Worm (Caenorhabditis elegans) whole organism, dauer: ENCODE results near the gene ptp-3.

Experiments used
- unc-62 ChIP-seq: sonication (generic microtip); optimal IDR thresholded peaks from 2 replicates; lab custom pipeline; 2017; ENCODE audit warnings: missing biosample characterization, missing genetic modification reagents, missing genetic modification characterization

The ptp-3 gene

DNA sequence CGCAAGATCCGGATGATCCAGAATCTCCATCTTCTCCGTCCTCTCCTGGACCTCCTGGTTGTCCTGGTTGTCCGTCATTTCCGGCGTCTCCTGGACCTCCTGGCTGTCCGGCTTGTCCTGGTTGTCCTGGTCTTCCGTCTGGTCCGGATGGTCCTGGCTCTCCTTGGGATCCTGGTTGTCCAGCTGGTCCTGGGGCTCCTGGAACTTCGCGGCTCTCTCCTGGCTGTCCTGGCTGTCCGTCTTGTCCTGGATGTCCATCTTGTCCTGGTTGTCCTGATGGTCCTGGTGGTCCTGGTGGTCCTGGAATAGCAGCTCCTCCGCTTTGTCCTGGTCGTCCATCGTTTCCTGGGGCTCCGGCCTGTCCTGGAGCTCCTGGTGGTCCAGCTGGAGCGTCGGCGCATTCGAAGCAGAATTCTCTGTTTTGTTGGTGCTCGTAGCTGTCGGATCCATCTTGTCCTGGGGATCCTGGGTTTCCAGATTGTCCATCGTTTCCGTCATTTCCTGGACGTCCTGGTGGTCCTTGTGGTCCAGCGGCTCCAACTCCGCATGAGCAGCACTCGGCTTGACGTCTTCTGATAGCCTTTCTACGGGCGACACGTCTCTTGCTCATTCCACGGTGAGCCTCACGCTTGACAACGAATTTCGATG lies 37.3 kb downstream of the ptp-3 start:
- no peak for TF ChIP-seq unc-62 (GFP tag; lab: Kevin White, UChicago)

DNA sequence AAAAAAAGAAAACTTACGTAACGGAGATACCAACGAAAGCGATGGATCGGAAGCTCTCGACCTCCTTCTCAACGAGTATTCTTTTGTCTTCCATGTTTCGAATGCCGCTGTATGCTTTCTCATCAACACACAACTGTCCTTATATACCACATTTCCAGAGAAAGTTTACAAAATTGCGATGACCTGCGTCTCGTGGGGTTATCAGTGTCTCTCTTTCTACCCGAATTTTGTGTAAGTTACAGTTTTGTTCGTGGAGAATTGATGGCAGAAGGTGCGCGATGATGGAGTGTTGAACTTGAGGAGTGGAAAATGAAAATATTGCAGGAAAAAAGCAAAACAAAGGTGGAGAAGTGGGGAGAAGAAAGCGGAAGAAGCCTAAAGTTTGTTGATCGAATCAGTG lies 38.3 kb downstream of the ptp-3 start, which contains the start of gene col-81:
Gene col-81, minus strand, starts transcription at position 101 of the 400 bp plus-strand sequence.
- TF ChIP-seq unc-62 (GFP tag; lab: Kevin White, UChicago): no peak

DNA sequence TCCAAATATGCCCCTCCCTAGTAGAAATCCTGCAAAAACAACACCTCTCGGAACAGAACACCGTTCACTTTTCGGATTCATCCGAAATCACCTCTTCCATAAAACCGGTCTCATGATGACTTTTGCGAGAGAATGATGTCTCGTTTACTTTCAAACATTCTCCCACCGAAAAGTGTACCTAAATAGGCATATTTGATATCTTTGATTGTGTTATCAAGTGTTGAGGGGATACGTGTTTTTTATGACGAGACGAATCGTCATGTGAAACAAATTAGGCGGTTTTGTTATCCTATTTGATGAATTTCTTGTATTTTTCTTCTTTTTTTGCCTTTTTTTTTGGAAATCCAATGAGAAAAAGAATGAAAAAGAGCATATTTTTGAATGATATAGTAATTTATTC lies 39.9 kb downstream of the ptp-3 start:
- no peak for TF ChIP-seq unc-62 (GFP tag; lab: Kevin White, UChicago)

DNA sequence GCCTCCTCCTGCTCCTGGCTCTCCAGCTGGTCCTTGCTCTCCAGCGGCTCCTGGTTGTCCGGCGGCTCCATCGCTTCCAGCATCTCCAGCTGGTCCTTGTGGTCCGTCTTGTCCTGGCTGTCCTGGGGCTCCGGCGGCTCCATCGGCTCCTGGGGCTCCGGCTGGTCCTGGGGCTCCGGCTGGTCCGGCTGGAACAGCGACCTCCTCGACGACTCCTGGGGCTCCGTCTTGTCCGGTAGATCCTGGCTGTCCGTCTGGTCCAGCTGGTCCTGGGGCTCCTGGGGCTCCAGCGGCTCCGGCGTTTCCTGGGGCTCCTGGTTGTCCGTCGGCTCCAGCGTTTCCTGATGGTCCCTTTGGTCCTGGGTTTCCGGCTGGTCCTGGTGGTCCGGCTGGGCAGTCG lies 40.4 kb downstream of the ptp-3 start:
- no peak for TF ChIP-seq unc-62 (GFP tag; lab: Kevin White, UChicago)

DNA sequence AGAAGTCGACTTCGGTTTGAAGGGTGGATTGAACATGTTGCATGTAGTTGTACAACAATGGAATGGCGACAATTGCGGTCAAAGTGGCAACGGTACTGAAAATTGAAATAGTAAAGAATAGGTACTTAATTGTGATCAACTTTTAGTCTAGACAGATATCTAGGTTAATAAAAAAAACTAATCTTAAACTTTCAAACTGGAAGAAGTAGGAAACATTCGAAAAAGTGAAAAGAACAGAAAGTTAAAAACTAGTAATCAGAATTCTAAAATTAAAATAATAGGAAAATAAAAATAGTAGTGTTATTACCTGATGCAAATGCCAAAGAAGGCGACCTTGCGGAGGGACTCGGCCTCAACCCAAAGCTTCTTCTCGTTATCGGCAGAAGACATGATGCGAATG lies 41.1 kb downstream of the ptp-3 start:
- TF ChIP-seq unc-62 (GFP tag; lab: Kevin White, UChicago): no peak

DNA sequence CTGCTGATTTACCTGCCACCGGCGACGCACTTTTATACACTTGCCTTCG lies 41.3 kb downstream of the ptp-3 start, which contains the start of gene ram-2:
Gene ram-2, minus strand, starts transcription at position 47 of the 49 bp plus-strand sequence.
- no peak for TF ChIP-seq unc-62 (GFP tag; lab: Kevin White, UChicago)

DNA sequence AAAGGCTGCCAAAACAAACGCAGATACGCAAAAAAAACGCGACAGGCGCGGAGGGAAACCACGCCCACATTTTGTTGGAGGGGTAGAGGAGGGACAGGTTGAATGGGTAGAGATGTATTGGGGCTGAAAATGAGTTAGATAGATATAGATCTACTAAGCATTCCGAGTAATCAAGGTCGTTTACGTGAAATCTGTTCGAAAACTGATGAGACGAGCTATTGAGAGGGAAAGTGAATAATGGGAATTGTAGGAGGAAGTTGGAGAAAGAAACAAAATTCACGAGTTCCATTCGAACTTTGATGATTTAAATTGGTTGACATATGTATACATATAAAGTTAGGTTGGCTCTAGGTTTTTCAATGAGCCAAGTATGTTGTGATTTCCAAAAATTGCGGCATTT lies 41.5 kb downstream of the ptp-3 start:
- TF ChIP-seq unc-62 (GFP tag; lab: Kevin White, UChicago): no peak

DNA sequence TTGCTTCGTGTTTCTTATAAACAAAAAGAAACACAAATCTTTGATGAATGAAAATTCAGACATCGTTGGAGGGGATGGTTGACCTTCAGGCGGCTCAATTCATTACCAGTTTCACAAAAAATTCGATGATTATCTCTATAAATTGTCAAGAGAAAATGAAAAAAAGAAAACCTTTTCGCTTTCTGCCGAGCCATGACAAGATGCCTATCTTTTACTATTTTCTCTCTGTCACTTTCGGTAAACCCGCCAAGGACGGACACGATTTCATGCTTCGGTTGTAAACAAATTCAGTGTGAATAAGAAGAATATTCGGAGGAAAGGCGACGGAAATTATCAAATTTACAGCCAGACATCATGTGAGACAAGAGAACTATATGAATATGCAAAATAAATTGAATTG lies 45.4 kb downstream of the ptp-3 start:
- TF ChIP-seq unc-62 (GFP tag; lab: Kevin White, UChicago): no peak

DNA sequence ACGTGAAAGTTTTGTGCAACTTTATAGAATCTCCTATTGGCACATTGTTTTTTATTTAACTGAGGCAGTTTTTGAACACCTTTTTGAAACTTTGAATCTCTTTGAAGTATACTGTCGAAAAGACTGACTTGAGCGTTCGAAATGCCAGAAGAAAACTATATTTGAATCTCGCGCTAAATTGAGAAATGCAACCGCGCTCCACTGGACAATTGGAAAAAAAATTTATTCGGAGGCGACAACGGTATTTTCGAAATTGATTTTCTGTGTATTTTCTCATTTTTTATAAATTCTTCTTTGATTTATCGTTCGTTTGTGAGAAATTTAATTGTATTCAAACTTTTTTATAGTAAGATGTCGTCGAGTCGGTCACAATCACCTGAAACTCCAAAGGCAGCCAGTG lies 46.7 kb downstream of the ptp-3 start, which contains the start of gene let-858:
Gene let-858, plus strand, starts transcription at position 348 of the 400 bp plus-strand sequence.
- TF ChIP-seq unc-62 (GFP tag; lab: Kevin White, UChicago): no peak

DNA sequence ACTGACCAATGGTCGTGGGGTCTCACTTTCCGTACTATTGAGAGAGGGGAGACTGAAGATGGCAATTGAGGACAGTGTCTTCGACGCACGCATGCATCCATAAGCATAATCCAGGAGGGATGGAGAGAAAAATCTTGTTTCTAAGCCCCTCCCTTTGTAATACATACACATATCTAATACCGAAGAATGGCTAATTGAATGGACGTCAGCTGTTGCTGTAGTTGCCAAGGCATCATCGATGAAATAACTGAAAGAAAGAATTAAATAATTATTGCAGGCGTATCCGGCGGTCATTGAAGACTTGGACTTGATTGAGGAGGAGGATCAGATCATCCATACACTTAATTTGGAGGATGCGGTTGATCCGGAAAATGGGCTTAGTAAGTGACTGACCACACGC lies 50.2 kb downstream of the ptp-3 start, which contains the start of gene F33A8.7:
Gene F33A8.7, minus strand, starts transcription at position 101 of the 400 bp plus-strand sequence.
- TF ChIP-seq unc-62 (GFP tag; lab: Kevin White, UChicago): no peak

DNA sequence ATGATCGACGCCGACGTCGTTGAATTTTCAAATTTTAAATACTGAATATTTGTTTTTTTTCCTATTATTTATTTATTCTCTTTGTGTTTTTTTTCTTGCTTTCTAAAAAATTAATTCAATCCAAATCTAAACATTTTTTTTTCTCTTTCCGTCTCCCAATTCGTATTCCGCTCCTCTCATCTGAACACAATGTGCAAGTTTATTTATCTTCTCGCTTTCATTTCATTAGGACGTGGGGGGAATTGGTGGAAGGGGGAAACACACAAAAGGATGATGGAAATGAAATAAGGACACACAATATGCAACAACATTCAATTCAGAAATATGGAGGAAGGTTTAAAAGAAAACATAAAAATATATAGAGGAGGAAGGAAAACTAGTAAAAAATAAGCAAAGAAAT lies 52.4 kb downstream of the ptp-3 start:
- no peak for TF ChIP-seq unc-62 (GFP tag; lab: Kevin White, UChicago)

DNA sequence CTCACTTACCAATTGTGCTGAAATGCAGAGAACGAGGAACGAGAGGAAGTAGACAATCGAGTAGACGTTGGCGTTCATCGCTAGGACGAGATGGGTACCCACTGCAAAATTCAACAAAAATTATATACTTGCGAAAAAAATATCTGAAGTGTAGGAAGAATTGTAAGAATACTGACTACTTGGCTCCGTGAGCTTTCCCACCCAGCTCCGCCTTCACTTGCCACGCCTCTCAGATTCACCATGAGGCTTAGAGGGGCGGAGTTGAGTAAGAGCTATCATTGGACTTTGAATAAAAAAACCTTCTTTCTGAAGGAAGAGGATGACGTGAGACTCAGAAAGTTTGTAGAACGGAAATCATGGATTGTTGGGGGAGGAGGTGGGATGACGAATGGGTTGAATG lies 55.0 kb downstream of the ptp-3 start, which contains the start of gene nlp-18:
Gene nlp-18, minus strand, starts transcription at position 101 of the 400 bp plus-strand sequence.
- no peak for TF ChIP-seq unc-62 (GFP tag; lab: Kevin White, UChicago)

DNA sequence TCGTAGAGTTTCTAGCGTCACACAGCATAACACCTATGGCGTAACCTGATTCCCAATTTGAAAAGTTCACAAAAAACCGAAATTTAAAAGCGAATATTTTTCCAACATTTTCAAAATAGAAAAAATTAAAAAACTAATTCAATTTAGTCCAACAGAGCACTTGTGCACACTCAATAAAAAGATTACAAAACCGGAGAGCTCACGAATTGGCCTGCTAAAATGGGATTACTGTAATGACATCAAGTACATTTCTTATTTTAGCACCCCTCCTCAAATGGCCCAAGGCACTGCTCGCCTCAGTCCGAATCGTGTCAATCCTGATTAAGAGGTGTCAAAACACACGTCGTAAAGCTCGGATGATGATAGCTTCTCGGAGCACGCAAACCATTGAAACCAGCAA lies 57.5 kb downstream of the ptp-3 start:
- TF ChIP-seq unc-62 (GFP tag; lab: Kevin White, UChicago): no peak

DNA sequence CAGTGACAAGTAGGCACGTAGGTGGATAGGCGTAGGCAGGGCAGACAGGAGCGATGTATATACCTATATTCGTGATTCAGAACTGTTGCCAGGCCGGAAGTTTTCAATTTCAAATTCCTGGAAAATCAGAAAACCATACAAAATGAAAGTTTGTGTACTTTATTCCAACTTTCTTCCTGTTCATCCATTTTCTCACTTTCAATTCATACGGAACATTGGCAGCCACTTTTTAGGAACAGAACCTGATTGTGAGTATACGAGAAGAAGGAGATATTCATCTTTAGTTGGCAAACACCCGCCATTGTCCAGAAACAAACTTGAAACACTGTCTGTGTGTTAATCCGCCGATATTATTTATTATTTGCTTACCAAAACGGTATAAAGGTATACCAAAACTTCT lies 60.4 kb downstream of the ptp-3 start, which contains the start of gene srlf-15:
Gene srlf-15, plus strand, starts transcription at position 301 of the 400 bp plus-strand sequence.
- TF ChIP-seq unc-62 (GFP tag; lab: Kevin White, UChicago): no peak

DNA sequence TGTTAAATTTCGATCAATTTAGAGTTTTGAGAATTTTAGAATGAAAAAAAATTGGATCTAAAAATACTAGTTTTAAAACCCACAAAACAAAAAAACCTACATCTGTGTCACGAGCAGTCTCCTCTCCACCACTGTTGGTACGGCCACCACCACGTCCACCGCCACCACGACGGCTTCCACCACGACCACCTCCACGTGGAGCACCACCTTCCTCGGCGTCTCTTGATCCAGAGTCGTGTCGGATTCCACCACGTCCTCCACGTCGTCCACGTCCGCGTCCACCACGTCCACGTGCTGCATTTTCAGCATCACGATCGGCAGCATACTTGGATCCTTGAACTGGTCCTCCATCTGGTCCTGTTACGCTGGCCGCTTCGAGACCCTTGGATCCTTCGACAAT lies 64.8 kb downstream of the ptp-3 start:
- TF ChIP-seq unc-62 (GFP tag; lab: Kevin White, UChicago): no peak

DNA sequence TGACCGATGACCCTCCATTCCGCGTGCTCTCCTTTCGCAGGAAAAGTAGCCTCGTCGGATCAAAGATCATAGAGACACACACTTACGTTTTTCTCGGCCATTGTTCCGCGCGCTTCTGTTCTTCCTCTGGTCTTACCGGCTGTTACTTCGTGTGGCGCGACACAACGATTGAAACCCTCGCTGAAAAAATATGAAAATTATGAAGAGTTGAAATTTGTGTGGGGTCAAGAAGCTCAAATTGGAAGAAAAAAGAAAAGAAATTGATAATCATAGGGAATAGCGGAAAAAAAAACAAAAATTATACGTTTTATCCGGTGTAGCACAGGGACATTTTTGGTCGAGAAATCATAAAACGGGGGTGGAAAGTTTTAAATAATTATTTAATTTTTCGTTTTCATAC lies 65.7 kb downstream of the ptp-3 start, which contains the start of gene cey-1:
Gene cey-1, minus strand, starts transcription at position 180 of the 400 bp plus-strand sequence.
- no peak for TF ChIP-seq unc-62 (GFP tag; lab: Kevin White, UChicago)

DNA sequence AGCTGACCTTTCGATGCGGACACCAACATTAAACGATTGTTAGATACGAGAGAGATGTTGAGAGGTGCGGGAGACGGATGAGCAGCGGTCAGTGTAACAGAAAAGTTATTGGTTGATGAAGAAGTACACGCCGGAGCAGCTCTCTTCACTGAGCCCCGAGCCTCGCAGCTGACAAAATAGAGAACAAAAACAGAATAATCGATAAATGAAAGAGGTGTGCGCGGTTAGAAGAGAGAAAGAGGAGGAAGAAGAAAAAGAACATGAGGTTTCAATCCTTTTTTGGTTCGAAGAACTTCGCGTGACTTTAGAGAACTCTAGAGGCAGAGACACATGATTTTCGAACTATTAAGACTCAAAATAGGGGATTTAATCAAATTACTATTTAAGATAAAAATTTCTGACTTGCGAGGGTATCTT lies 66.5 kb downstream of the ptp-3 start:
- TF ChIP-seq unc-62 (GFP tag; lab: Kevin White, UChicago): no peak

DNA sequence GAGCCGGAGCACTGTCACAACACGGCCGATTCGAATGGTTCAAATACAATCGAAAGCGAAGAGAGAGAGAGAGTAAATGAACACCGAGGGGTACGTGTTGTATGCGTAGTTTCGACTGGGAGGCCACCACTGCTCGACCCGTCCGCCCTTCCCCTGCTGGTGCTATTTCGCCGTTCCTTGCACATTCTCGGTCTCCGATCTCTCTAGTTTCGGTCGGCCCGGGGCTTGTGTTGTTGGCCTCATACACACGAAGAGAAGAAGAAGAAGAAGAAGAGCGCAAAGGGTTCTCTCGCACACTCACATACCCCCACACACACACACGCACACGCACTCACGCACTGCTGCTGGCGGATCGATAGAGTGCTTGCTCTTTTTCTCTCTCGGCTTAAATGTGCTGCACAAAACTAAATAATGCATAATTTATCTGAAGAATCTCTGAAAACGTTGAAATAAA lies 67.6 kb downstream of the ptp-3 start:
- no peak for TF ChIP-seq unc-62 (GFP tag; lab: Kevin White, UChicago)
